Worm (Caenorhabditis elegans): ENCODE measurements around the gene fbxa-182.

Gene fbxa-182

ce11 chrII:2446727-2447126 is 34.2 kb upstream of the fbxa-182 start:
- TF ChIP-seq hlh-30 (tag; optimal IDR thresholded peaks at IDR 0.05; ENCODE audit: insufficient read depth) (no peak), zfp-3 (GFP tag; conservative IDR thresholded peaks at IDR 0.05) (no peak), unc-130 (GFP tag; optimal IDR thresholded peaks at IDR 0.05) (no peak), pqm-1 (tag; optimal IDR thresholded peaks at IDR 0.05) (no peak), hlh-11 (tag; optimal IDR thresholded peaks at IDR 0.05) (no peak), unc-62 (GFP tag; optimal IDR thresholded peaks at IDR 0.05 in 1 of 2) (peak in 1 of 2 experiments; percentile 91), unc-62 (tag; optimal IDR thresholded peaks at IDR 0.05) (no peak), rbr-2 (tag; optimal IDR thresholded peaks at IDR 0.05) (no peak)

DNA sequence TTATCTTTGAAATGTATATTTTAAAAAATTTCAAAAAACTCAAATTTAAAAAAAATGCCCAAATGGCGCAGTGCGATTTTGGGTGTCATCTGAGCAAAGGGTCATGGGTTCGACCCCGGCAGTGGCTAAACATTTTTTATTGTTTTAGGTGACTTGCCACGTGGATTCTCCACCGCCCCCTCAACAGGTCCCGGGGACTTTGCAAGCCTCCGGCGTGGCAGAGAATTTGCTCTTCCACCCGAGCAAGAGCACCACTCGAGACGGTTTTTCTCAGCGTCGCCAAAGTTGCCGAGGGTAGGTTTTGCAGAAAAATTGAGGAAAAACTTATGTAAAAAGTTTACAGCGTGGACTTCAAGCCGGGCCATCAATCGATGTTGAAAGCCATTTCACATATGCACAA is 32.6 kb upstream of the fbxa-182 start:
- TF ChIP-seq set-16 (GFP tag; IDR thresholded peaks at IDR 0.05) (peak; percentile 54; the same call in 1 of the 2 replicates), nhr-77 (tag; optimal IDR thresholded peaks at IDR 0.05) (no peak)

DNA sequence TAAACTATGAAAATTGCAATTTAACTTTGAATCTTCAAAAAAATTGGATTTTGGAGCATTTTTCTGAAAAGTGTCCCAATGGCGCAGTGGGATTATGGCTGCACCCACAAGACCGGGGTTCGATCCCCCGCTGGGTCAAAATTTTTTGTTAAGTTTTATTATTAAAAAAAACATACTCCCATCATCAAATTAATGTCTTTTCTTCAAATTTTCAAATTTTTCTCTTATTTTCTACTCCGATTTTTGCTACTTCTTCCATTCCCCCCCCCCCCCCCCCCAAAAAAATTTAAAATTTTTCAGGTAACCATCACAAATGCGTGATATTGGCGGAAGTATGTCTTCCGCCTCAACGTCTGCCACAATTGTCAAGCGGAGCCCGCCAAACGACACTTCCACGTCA is 30.4 kb upstream of the fbxa-182 start, which contains the start of gene vab-19:
Gene vab-19 (plus strand): TSS at position 301 of the 400 bp plus-strand sequence.
- TF ChIP-seq dve-1 (tag; optimal IDR thresholded peaks at IDR 0.05; ENCODE audit: insufficient read depth) (no peak), nhr-111 (GFP tag; optimal IDR thresholded peaks at IDR 0.05) (no peak), hmg-1.1 (GFP tag; IDR thresholded peaks at IDR 0.05) (no peak), nhr-76 (tag; optimal IDR thresholded peaks at IDR 0.05) (no peak), T26A8.4 (GFP tag; IDR thresholded peaks at IDR 0.05) (no peak), ZK546.5 (tag; optimal IDR thresholded peaks at IDR 0.05) (no peak), skn-1 (tag; optimal IDR thresholded peaks at IDR 0.05) (no peak), dmd-6 (GFP tag; IDR thresholded peaks at IDR 0.05) (no peak), tra-1 (GFP tag; IDR thresholded peaks at IDR 0.05) (no peak), R02D3.7 (tag; optimal IDR thresholded peaks at IDR 0.05) (no peak), nhr-41 (GFP tag; IDR thresholded peaks at IDR 0.05) (no peak), hlh-30 (tag; optimal IDR thresholded peaks at IDR 0.05; ENCODE audit: insufficient read depth) (no peak), pha-4 (GFP tag; IDR thresholded peaks at IDR 0.05) (no peak), pha-4 (tag; optimal IDR thresholded peaks at IDR 0.05) (no peak), unc-39 (tag; optimal IDR thresholded peaks at IDR 0.05) (no peak), egl-43 (GFP tag; IDR thresholded peaks at IDR 0.05) (no peak), lin-1 (GFP tag; IDR thresholded peaks at IDR 0.05) (no peak), F49E8.2 (tag; optimal IDR thresholded peaks at IDR 0.05; ENCODE audit: borderline replicate concordance) (no peak)

ce11 chrII:2442243-2442642 is 29.7 kb upstream of the fbxa-182 start:
- TF ChIP-seq R02D3.7 (tag; optimal IDR thresholded peaks at IDR 0.05) (no peak), dmd-6 (GFP tag; IDR thresholded peaks at IDR 0.05) (peak; percentile 26; the same call in 1 of the 2 replicates), cey-2 (tag; optimal IDR thresholded peaks at IDR 0.05; ENCODE audit: borderline replicate concordance, insufficient read depth) (no peak), lsy-2 (tag; optimal IDR thresholded peaks at IDR 0.05) (peak in 1 of 2 experiments; percentile 10), ceh-28 (tag; optimal IDR thresholded peaks at IDR 0.05) (no peak), daf-12 (tag; optimal IDR thresholded peaks at IDR 0.05) (no peak), ces-1 (GFP tag; optimal IDR thresholded peaks at IDR 0.05) (no peak), mes-2 (tag; optimal IDR thresholded peaks at IDR 0.05; ENCODE audit: poor library complexity, severe bottlenecking) (peak; percentile 46), hlh-30 (tag; optimal IDR thresholded peaks at IDR 0.05; ENCODE audit: insufficient read depth) (peak; percentile 20), daf-16 (GFP tag; optimal IDR thresholded peaks at IDR 0.05) (no peak), daf-16 (tag; optimal IDR thresholded peaks at IDR 0.05) (peak; percentile 26), lin-29 (GFP tag; IDR thresholded peaks at IDR 0.05) (no peak), ceh-62 (tag; optimal IDR thresholded peaks at IDR 0.05) (no peak), hlh-11 (tag; optimal IDR thresholded peaks at IDR 0.05) (peak; percentile 42), ztf-7 (tag; optimal IDR thresholded peaks at IDR 0.05) (no peak), dve-1 (tag; optimal IDR thresholded peaks at IDR 0.05; ENCODE audit: insufficient read depth) (peak; percentile 33), mep-1 (tag; optimal IDR thresholded peaks at IDR 0.05) (peak; percentile 42), mdt-29 (GFP tag; IDR thresholded peaks at IDR 0.05) (no peak), nhr-6 (tag; optimal IDR thresholded peaks at IDR 0.05) (no peak)
